Worm (Caenorhabditis elegans): ENCODE results near the gene T28C6.7.

ce11 chrIV:8830591-8830990, 3.0 kb downstream of the T28C6.7 start, which contains the start of gene T28C6.8:
- TF ChIP-seq ztf-23 (GFP tag; IDR thresholded peaks at IDR 0.05): no peak
- TF ChIP-seq ztf-29 (GFP tag; IDR thresholded peaks at IDR 0.05): no peak
- TF ChIP-seq med-1 (GFP tag; optimal IDR thresholded peaks at IDR 0.05; ENCODE audit: insufficient read depth): no peak
- no peak for TF ChIP-seq ref-1 (GFP tag; conservative IDR thresholded peaks at IDR 0.05)
- no peak for TF ChIP-seq flt-1 (GFP tag; IDR thresholded peaks at IDR 0.05)
- TF ChIP-seq cog-1 (tag; optimal IDR thresholded peaks at IDR 0.05): no peak

Data from whole organism, midembryonic.